Worm (Caenorhabditis elegans): ENCODE data around the gene twk-16.

Gene twk-16

DNA sequence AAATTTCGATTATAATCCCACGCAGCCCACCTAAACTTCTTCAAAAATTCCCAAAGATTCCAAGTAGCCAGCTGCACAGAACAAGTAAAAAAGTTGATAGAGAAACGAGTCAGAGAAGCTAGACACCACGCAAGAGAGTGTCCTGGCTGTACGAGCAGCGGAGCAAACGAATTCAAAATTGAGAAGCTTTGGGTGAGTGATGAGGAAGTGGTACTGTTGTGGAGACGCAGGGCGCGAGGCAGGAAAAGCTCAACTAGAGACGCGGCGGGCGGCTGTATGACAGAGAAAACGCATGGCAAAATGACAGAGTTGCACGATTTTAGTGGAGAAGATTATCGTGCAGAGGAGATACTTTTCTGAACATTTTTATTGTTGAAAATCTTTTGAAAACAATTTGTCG, 31.7 kb upstream of the twk-16 start (continued):
- TF ChIP-seq nhr-237 (tag; optimal IDR thresholded peaks at IDR 0.05) (no peak), F37D6.2 (tag; optimal IDR thresholded peaks at IDR 0.05) (peak; percentile 25), aha-1 (tag) (peak; percentile 64), lin-15B (tag; optimal IDR thresholded peaks at IDR 0.05) (no peak), mxl-2 (GFP tag; conservative IDR thresholded peaks at IDR 0.05) (no peak), Y105C5A.15 (GFP tag; IDR thresholded peaks at IDR 0.05) (no peak), arid-1 (GFP tag; conservative IDR thresholded peaks at IDR 0.05) (no peak), nhr-41 (GFP tag; IDR thresholded peaks at IDR 0.05) (no peak), mxl-3 (GFP tag; optimal IDR thresholded peaks at IDR 0.05) (peak; percentile 35), daf-8 (GFP tag; IDR thresholded peaks at IDR 0.05) (no peak), lir-3 (tag; optimal IDR thresholded peaks at IDR 0.05) (no peak), nhr-25 (tag; optimal IDR thresholded peaks at IDR 0.05; ENCODE audit: borderline replicate concordance, insufficient read depth) (no peak), unc-62 (GFP tag; optimal IDR thresholded peaks at IDR 0.05 in 1 of 2) (peak in 1 of 2 experiments; percentile 12), unc-62 (tag; optimal IDR thresholded peaks at IDR 0.05) (no peak), zag-1 (tag; optimal IDR thresholded peaks at IDR 0.05) (no peak), ceh-82 (tag; optimal IDR thresholded peaks at IDR 0.05) (no peak), ces-1 (GFP tag; optimal IDR thresholded peaks at IDR 0.05) (no peak), fos-1 (tag; optimal IDR thresholded peaks at IDR 0.05) (no peak), ztf-7 (tag; optimal IDR thresholded peaks at IDR 0.05) (no peak)

DNA sequence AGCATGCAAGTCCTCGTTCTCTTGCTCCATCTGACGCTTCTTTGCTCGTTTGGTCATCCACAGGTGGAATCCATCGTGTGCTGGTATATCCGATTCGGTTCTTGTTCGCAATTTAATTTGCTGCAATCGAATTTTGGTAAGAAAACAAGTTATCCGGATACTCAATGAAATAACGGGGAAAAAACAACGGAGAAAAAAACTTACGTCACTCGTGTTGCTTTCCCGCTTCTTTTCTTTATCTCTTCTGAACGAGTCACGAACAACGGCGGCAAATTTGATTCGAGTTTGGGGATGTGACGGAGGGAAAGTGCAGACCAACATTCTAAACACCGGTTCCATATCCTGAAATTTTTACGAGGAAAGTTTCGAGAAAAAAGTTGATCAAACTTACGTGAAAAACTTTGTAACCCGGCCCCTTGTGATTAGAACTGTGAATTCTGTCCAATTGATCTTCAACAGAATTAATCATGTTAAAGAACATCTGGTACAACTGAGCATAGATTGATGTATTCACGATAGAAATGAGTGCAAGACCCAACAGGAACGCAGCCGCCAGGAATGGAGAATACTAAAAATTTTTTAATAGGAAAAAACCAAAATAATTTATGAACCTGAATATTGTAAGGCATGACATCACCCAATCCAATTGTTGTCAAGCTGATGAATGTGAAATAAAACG, 29.5 kb upstream of the twk-16 start:
- peak; percentile 38 for TF ChIP-seq fkh-10 (GFP tag; optimal IDR thresholded peaks at IDR 0.05)
- no peak for TF ChIP-seq mep-1 (tag; optimal IDR thresholded peaks at IDR 0.05)
- TF ChIP-seq madf-9 (GFP tag; conservative IDR thresholded peaks at IDR 0.05) = no peak
- TF ChIP-seq aha-1 (tag) = peak; percentile 93
- no peak for TF ChIP-seq Y105C5A.15 (GFP tag; IDR thresholded peaks at IDR 0.05)
- TF ChIP-seq ctbp-1 (GFP tag; IDR thresholded peaks at IDR 0.05) = 0 out of 2 replicates have a peak, but pooled peaks have one; percentile 38
- no peak for TF ChIP-seq ceh-62 (tag; optimal IDR thresholded peaks at IDR 0.05)
- no peak for TF ChIP-seq hmg-1.1 (GFP tag; IDR thresholded peaks at IDR 0.05)
- no peak for TF ChIP-seq snpc-4 (tag; optimal IDR thresholded peaks at IDR 0.05)
- TF ChIP-seq ZK546.5 (tag; optimal IDR thresholded peaks at IDR 0.05) = no peak
- TF ChIP-seq ces-1 (GFP tag; optimal IDR thresholded peaks at IDR 0.05) = peak; percentile 80

DNA sequence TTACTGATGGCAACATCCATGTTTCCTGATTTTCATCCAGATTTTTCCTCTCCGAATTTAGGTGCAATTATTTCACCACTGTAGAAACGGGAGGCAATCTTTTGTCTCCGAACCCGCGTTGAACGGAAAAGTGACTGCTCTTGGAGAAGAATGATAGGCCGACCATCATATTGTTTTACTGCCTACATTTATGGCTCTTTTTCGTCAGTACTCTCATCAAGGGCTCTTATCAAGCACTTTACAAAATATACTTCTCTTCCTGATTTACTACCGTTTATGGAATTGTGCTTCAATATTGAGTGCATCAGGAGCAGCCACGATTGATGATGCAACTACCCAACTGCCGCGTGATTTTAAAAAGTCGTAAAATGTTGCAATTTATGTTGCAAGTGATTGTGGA, 26.5 kb upstream of the twk-16 start:
- TF ChIP-seq php-3 (GFP tag; IDR thresholded peaks at IDR 0.05) (peak; percentile 79), saeg-2 (GFP tag; IDR thresholded peaks at IDR 0.05) (no peak), dpl-1 (GFP tag; optimal IDR thresholded peaks at IDR 0.05) (no peak), lin-15B (tag; optimal IDR thresholded peaks at IDR 0.05) (no peak), ceh-28 (tag; optimal IDR thresholded peaks at IDR 0.05) (no peak), tra-1 (GFP tag; IDR thresholded peaks at IDR 0.05) (0 out of 2 replicates have a peak, but pooled peaks have one; percentile 16), aha-1 (tag) (no peak), zfp-2 (tag; optimal IDR thresholded peaks at IDR 0.05) (no peak), nhr-6 (tag; optimal IDR thresholded peaks at IDR 0.05) (no peak), dve-1 (tag; optimal IDR thresholded peaks at IDR 0.05; ENCODE audit: insufficient read depth) (no peak), madf-5 (GFP tag; IDR thresholded peaks at IDR 0.05) (no peak), fkh-10 (GFP tag; optimal IDR thresholded peaks at IDR 0.05) (no peak), hlh-11 (tag; optimal IDR thresholded peaks at IDR 0.05) (no peak), snpc-1.2 (GFP tag; IDR thresholded peaks at IDR 0.05) (no peak), nhr-48 (tag; optimal IDR thresholded peaks at IDR 0.05) (peak; percentile 51), nhr-28 (tag; optimal IDR thresholded peaks at IDR 0.05) (peak; percentile 8), R02D3.7 (tag; optimal IDR thresholded peaks at IDR 0.05) (no peak), ceh-32 (tag; optimal IDR thresholded peaks at IDR 0.05; ENCODE audit: poor library complexity) (no peak), unc-62 (GFP tag; optimal IDR thresholded peaks at IDR 0.05 in 1 of 2) (peak in 1 of 2 experiments; percentile 27), unc-62 (tag; optimal IDR thresholded peaks at IDR 0.05) (no peak), lin-29 (GFP tag; IDR thresholded peaks at IDR 0.05) (no peak), mes-2 (tag; optimal IDR thresholded peaks at IDR 0.05; ENCODE audit: poor library complexity, severe bottlenecking) (no peak), ztf-7 (tag; optimal IDR thresholded peaks at IDR 0.05) (no peak), mdt-29 (GFP tag; IDR thresholded peaks at IDR 0.05) (no peak), hif-1 (tag; optimal IDR thresholded peaks at IDR 0.05) (no peak), tag-97 (GFP tag; IDR thresholded peaks at IDR 0.05) (no peak), ceh-82 (tag; optimal IDR thresholded peaks at IDR 0.05) (no peak), daf-19 (GFP tag; conservative IDR thresholded peaks at IDR 0.05) (no peak)
